Fruit fly (Drosophila melanogaster) whole organism, prepupa: ENCODE measurements around the gene Klp61F.

Experiments
- Blimp-1 ChIP-seq: fragments of 200-800 bp; sonication (Bioruptor generic); optimal IDR thresholded peaks from 3 replicates; lab custom pipeline; 2017; ENCODE audit warnings: missing biosample characterization, missing genetic modification characterization, mild to moderate bottlenecking, moderate library complexity, missing genetic modification reagents
- CG10669 ChIP-seq: fragments of 200-800 bp; sonication (Bioruptor generic); optimal IDR thresholded peaks from 3 replicates; lab custom pipeline; 2018; ENCODE audit warnings: missing biosample characterization, mild to moderate bottlenecking, missing genetic modification characterization, moderate library complexity
- CG11294 ChIP-seq: fragments of 200-800 bp; sonication (Bioruptor generic); IDR thresholded peaks from 2 replicates; pipeline ENCODE4 v1.3.6; 2022; ENCODE audit warnings: missing biosample characterization, missing genetic modification characterization
- CG11762 ChIP-seq: fragments of 200-800 bp; sonication (Bioruptor generic); optimal IDR thresholded peaks from 3 replicates; lab custom pipeline; 2016; ENCODE audit warnings: missing biosample characterization, missing genetic modification characterization; ENCODE audit not compliant: insufficient read depth
- CG1621 ChIP-seq: fragments of 200-800 bp; sonication (Bioruptor generic); optimal IDR thresholded peaks from 3 replicates; lab custom pipeline; 2018; ENCODE audit warnings: missing biosample characterization, mild to moderate bottlenecking, missing genetic modification characterization
- CG16779 ChIP-seq: fragments of 200-800 bp; sonication (Bioruptor generic); optimal IDR thresholded peaks from 3 replicates; lab custom pipeline; 2017; ENCODE audit warnings: missing biosample characterization, mild to moderate bottlenecking, missing genetic modification characterization
- CG3032 ChIP-seq: fragments of 200-800 bp; optimal IDR thresholded peaks from 2 replicates; lab custom pipeline; 2019; ENCODE audit warnings: missing biosample characterization, mild to moderate bottlenecking, missing genetic modification characterization, moderate library complexity
- CG31627 ChIP-seq: fragments of 200-800 bp; sonication (Bioruptor generic); optimal IDR thresholded peaks from 3 replicates; lab custom pipeline; 2016; ENCODE audit warnings: missing biosample characterization, missing genetic modification characterization
- CG32006 ChIP-seq: fragments of 200-800 bp; sonication (Bioruptor generic); optimal IDR thresholded peaks from 3 replicates; lab custom pipeline; 2017; ENCODE audit warnings: missing biosample characterization, mild to moderate bottlenecking, missing genetic modification characterization
- CG34406 ChIP-seq: fragments of 200-800 bp; sonication (Bioruptor generic); optimal IDR thresholded peaks from 3 replicates; lab custom pipeline; 2016; ENCODE audit warnings: missing biosample characterization, missing genetic modification characterization
- CG3919 ChIP-seq: fragments of 200-800 bp; sonication (Bioruptor generic); optimal IDR thresholded peaks from 3 replicates; lab custom pipeline; 2016; ENCODE audit warnings: missing biosample characterization, missing genetic modification characterization
- CG4318 ChIP-seq: fragments of 200-800 bp; sonication (Bioruptor generic); optimal IDR thresholded peaks from 3 replicates; lab custom pipeline; 2017; ENCODE audit warnings: missing biosample characterization, mild to moderate bottlenecking, missing genetic modification characterization
- CG6163 ChIP-seq: fragments of 200-800 bp; sonication (Bioruptor generic); IDR thresholded peaks from 3 replicates; pipeline ENCODE4 v1.3.6; 2022; ENCODE audit warnings: missing biosample characterization, missing genetic modification characterization
- CG6276 ChIP-seq: fragments of 200-800 bp; sonication (Bioruptor generic); optimal IDR thresholded peaks from 2 replicates; lab custom pipeline; 2017; ENCODE audit warnings: missing biosample characterization, mild to moderate bottlenecking, missing genetic modification characterization
- CG6792 ChIP-seq: fragments of 200-800 bp; sonication (Bioruptor generic); optimal IDR thresholded peaks from 3 replicates; lab custom pipeline; 2016; ENCODE audit warnings: missing biosample characterization, missing genetic modification characterization
- CG6808 ChIP-seq: fragments of 200-800 bp; sonication (Bioruptor generic); optimal IDR thresholded peaks from 3 replicates; lab custom pipeline; 2017; ENCODE audit warnings: missing biosample characterization, missing genetic modification characterization, mild to moderate bottlenecking, moderate library complexity, missing genetic modification reagents
- CG6854 ChIP-seq: fragments of 200-800 bp; sonication (Bioruptor generic); optimal IDR thresholded peaks from 2 replicates; lab custom pipeline; 2017; ENCODE audit warnings: missing biosample characterization, mild to moderate bottlenecking, missing genetic modification characterization
- CG7368 ChIP-seq: fragments of 200-800 bp; sonication (Bioruptor generic); optimal IDR thresholded peaks from 3 replicates; lab custom pipeline; 2016; ENCODE audit warnings: missing biosample characterization, missing genetic modification characterization
- CG8119 ChIP-seq: fragments of 200-800 bp; sonication (Bioruptor generic); IDR thresholded peaks from 3 replicates; pipeline ENCODE4 v1.3.6; 2022; ENCODE audit warnings: missing biosample characterization, missing genetic modification characterization
- CG8319 ChIP-seq: fragments of 200-800 bp; sonication (Bioruptor generic); optimal IDR thresholded peaks from 3 replicates; lab custom pipeline; 2016; ENCODE audit warnings: missing biosample characterization, missing genetic modification characterization
- CG8632 ChIP-seq: fragments of 200-800 bp; sonication (Bioruptor generic); optimal IDR thresholded peaks from 3 replicates; lab custom pipeline; 2016; ENCODE audit warnings: missing biosample characterization, missing genetic modification characterization
- CG9139 ChIP-seq: fragments of 200-800 bp; sonication (Bioruptor generic); optimal IDR thresholded peaks from 3 replicates; lab custom pipeline; 2017; ENCODE audit warnings: missing biosample characterization, mild to moderate bottlenecking, missing genetic modification characterization
- Eip78C ChIP-seq: fragments of 200-800 bp; sonication (Bioruptor generic); peaks from one replicate; lab custom pipeline; 2016; ENCODE audit warnings: missing biosample characterization, missing genetic modification characterization
- Eip93F ChIP-seq: fragments of 200-800 bp; sonication (Bioruptor generic); optimal IDR thresholded peaks from 2 replicates; lab custom pipeline; 2016; ENCODE audit warnings: missing biosample characterization, mild to moderate bottlenecking, missing genetic modification characterization
- Ets21C ChIP-seq: fragments of 200-800 bp; sonication (Bioruptor generic); optimal IDR thresholded peaks from 3 replicates; lab custom pipeline; 2016; ENCODE audit warnings: missing biosample characterization, missing genetic modification characterization
- Ets96B ChIP-seq: fragments of 200-800 bp; optimal IDR thresholded peaks from 2 replicates; lab custom pipeline; 2019; ENCODE audit warnings: missing biosample characterization, mild to moderate bottlenecking, missing genetic modification characterization, moderate library complexity
- Gug ChIP-seq: fragments of 200-800 bp; sonication (Bioruptor generic); IDR thresholded peaks from 2 replicates; pipeline ENCODE4 v1.3.6; 2022; ENCODE audit warnings: missing biosample characterization, missing genetic modification characterization
- Hr38 ChIP-seq: sonication (Bioruptor generic); optimal IDR thresholded peaks from 2 replicates; lab custom pipeline; 2016; ENCODE audit warnings: missing biosample characterization, missing genetic modification characterization
- Hr39 ChIP-seq: fragments of 200-800 bp; sonication (Bioruptor generic); optimal IDR thresholded peaks from 2 replicates; lab custom pipeline; 2016; ENCODE audit warnings: missing biosample characterization, missing genetic modification characterization
- Hr4 ChIP-seq: fragments of 200-800 bp; sonication (Bioruptor generic); optimal IDR thresholded peaks from 3 replicates; lab custom pipeline; 2016; ENCODE audit warnings: missing biosample characterization, missing genetic modification characterization
- Met ChIP-seq: fragments of 200-800 bp; sonication (Bioruptor generic); optimal IDR thresholded peaks from 3 replicates; lab custom pipeline; 2016; ENCODE audit warnings: missing biosample characterization, missing genetic modification characterization
- OdsH ChIP-seq: fragments of 200-800 bp; sonication (Bioruptor generic); optimal IDR thresholded peaks from 3 replicates; lab custom pipeline; 2016; ENCODE audit warnings: missing biosample characterization, missing genetic modification characterization
- Smox ChIP-seq: fragments of 200-800 bp; sonication (Bioruptor generic); optimal IDR thresholded peaks from 3 replicates; lab custom pipeline; 2016; ENCODE audit warnings: missing biosample characterization, missing genetic modification characterization
- Sox102F ChIP-seq: fragments of 200-800 bp; sonication (Bioruptor generic); optimal IDR thresholded peaks from 2 replicates; lab custom pipeline; 2016; ENCODE audit warnings: missing biosample characterization, mild to moderate bottlenecking, missing genetic modification characterization
- Sox14 ChIP-seq: fragments of 200-800 bp; sonication (Bioruptor generic); optimal IDR thresholded peaks from 3 replicates; lab custom pipeline; 2016; ENCODE audit warnings: missing biosample characterization, missing genetic modification characterization
- Sox15 ChIP-seq: fragments of 200-800 bp; sonication (Bioruptor generic); optimal IDR thresholded peaks from 3 replicates; lab custom pipeline; 2016; ENCODE audit warnings: missing biosample characterization, missing genetic modification characterization
- achi ChIP-seq: fragments of 200-800 bp; sonication (Bioruptor generic); optimal IDR thresholded peaks from 3 replicates; lab custom pipeline; 2016; ENCODE audit warnings: missing biosample characterization, missing genetic modification characterization
- dac ChIP-seq: fragments of 200-800 bp; sonication (Bioruptor generic); optimal IDR thresholded peaks from 2 replicates; lab custom pipeline; 2017; ENCODE audit warnings: missing biosample characterization, mild to moderate bottlenecking, missing genetic modification characterization
- eg ChIP-seq: fragments of 200-800 bp; sonication (Bioruptor generic); IDR thresholded peaks from 3 replicates; pipeline ENCODE4 v1.3.6; 2022; ENCODE audit warnings: missing biosample characterization, missing genetic modification characterization
- fd59A ChIP-seq: fragments of 200-800 bp; sonication (Bioruptor generic); optimal IDR thresholded peaks from 2 replicates; lab custom pipeline; 2017; ENCODE audit warnings: missing biosample characterization, mild to moderate bottlenecking, missing genetic modification characterization, missing genetic modification reagents
- fd85E ChIP-seq: fragments of 200-800 bp; sonication (Bioruptor generic); optimal IDR thresholded peaks from 3 replicates; lab custom pipeline; 2016; ENCODE audit warnings: missing biosample characterization, missing genetic modification characterization
- fkh ChIP-seq: fragments of 200-800 bp; sonication (Bioruptor generic); optimal IDR thresholded peaks from 3 replicates; lab custom pipeline; 2017; ENCODE audit warnings: missing biosample characterization, mild to moderate bottlenecking, missing genetic modification characterization, moderate library complexity
- lz ChIP-seq: fragments of 200-800 bp; sonication (Bioruptor generic); optimal IDR thresholded peaks from 3 replicates; lab custom pipeline; 2016; ENCODE audit warnings: missing biosample characterization, missing genetic modification characterization
- pdm3 ChIP-seq: fragments of 200-800 bp; sonication (Bioruptor generic); optimal IDR thresholded peaks from 3 replicates; lab custom pipeline; 2016; ENCODE audit warnings: missing biosample characterization, missing genetic modification characterization
- salr ChIP-seq, 2 experiments: fragments of 200-800 bp; sonication (Bioruptor generic); optimal IDR thresholded peaks; 3 replicates each; lab custom pipeline; 2016 to 2018; ENCODE audit warnings: missing biosample characterization in 2 of 2, missing genetic modification characterization in 2 of 2, mild to moderate bottlenecking in 1 of 2
- spab ChIP-seq: fragments of 200-800 bp; sonication (Bioruptor generic); optimal IDR thresholded peaks from 2 replicates; lab custom pipeline; 2017; ENCODE audit warnings: missing biosample characterization, mild to moderate bottlenecking, missing genetic modification characterization, missing genetic modification reagents
- ss ChIP-seq, 2 experiments: fragments of 200-800 bp; sonication (Bioruptor generic); optimal IDR thresholded peaks; 2 replicates in 1 of 2; 3 replicates in 1 of 2; lab custom pipeline; 2017 to 2018; ENCODE audit warnings: mild to moderate bottlenecking in 2 of 2, missing biosample characterization in 2 of 2, missing genetic modification characterization in 2 of 2, moderate library complexity in 1 of 2
- topi ChIP-seq: fragments of 200-800 bp; sonication (Bioruptor generic); optimal IDR thresholded peaks from 3 replicates; lab custom pipeline; 2016; ENCODE audit warnings: missing biosample characterization, missing genetic modification characterization
- vri ChIP-seq: fragments of 200-800 bp; sonication (Bioruptor generic); optimal IDR thresholded peaks from 3 replicates; lab custom pipeline; 2016; ENCODE audit warnings: missing biosample characterization, mild to moderate bottlenecking, missing genetic modification characterization

Gene Klp61F

dm6 chr3L:1265423-1266002 is 19.8 kb upstream of the Klp61F start (continued):
- TF ChIP-seq Hr4 (GFP tag; lab: Kevin White, UChicago): no peak

- TF ChIP-seq Hr39 (GFP tag; lab: Kevin White, UChicago) (peak; percentile 45), dac (GFP tag; lab: Kevin White, UChicago) (no peak), OdsH (GFP tag; lab: Kevin White, UChicago) (peak; percentile 44), CG7368 (no peak), pdm3 (GFP tag; lab: Kevin White, UChicago) (peak; percentile 36), CG34406 (GFP tag; lab: Kevin White, UChicago) (no peak), CG6276 (GFP tag; lab: Kevin White, UChicago) (no peak), salr (GFP tag; optimal IDR thresholded peaks at IDR 0.05; lab: Kevin White, UChicago) (peak in 1 of 2 experiments; percentile 5), CG11762 (GFP tag; lab: Kevin White, UChicago) (no peak), Hr38 (GFP tag; lab: Kevin White, UChicago) (no peak), Sox14 (GFP tag; lab: Kevin White, UChicago) (peak; percentile 26), CG6163 (GFP tag; lab: Robert Waterston, UW) (no peak), vri (GFP tag; lab: Kevin White, UChicago) (peak; percentile 7), fd85E (GFP tag; lab: Kevin White, UChicago) (no peak), Sox15 (GFP tag; lab: Kevin White, UChicago) (peak; percentile 1), CG8319 (GFP tag; lab: Kevin White, UChicago) (no peak), CG9139 (GFP tag; lab: Kevin White, UChicago) (no peak), eg (GFP tag; lab: Robert Waterston, UW) (no peak), CG8632 (GFP tag; lab: Kevin White, UChicago) (no peak), CG11294 (GFP tag; lab: Robert Waterston, UW) (no peak), CG32006 (GFP tag; lab: Kevin White, UChicago) (peak; percentile 32), CG6792 (GFP tag; lab: Kevin White, UChicago) (peak; percentile 17), Eip93F (GFP tag; lab: Kevin White, UChicago) (no peak), CG6854 (no peak), CG10669 (GFP tag; lab: Kevin White, UChicago) (no peak), lz (GFP tag; lab: Kevin White, UChicago) (peak; percentile 52), Smox (GFP tag; lab: Kevin White, UChicago) (peak; percentile 57), Hr4 (GFP tag; lab: Kevin White, UChicago) (no peak), CG4318 (no peak), Ets96B (tag; lab: Kevin White, UChicago) (no peak), fkh (GFP tag; lab: Kevin White, UChicago) (no peak), Met (GFP tag; lab: Kevin White, UChicago) (peak; percentile 53), Blimp-1 (GFP tag; lab: Kevin White, UChicago) (no peak), Ets21C (GFP tag; lab: Kevin White, UChicago) (peak; percentile 15), CG31627 (peak; percentile 40), Gug (no peak), CG3032 (no peak), CG3919 (GFP tag; lab: Kevin White, UChicago) (peak; percentile 37), CG1621 (tag; lab: Kevin White, UChicago) (no peak), achi (GFP tag; lab: Kevin White, UChicago) (peak; percentile 29), Sox102F (GFP tag; lab: Kevin White, UChicago) (peak; percentile 40), CG8119 (GFP tag; lab: Robert Waterston, UW) (no peak), ss (GFP tag; optimal IDR thresholded peaks at IDR 0.05; lab: Kevin White, UChicago) (peak in 1 of 2 experiments; percentile 10), spab (GFP tag; lab: Kevin White, UChicago) (no peak), topi (GFP tag; lab: Kevin White, UChicago) (peak; percentile 72), Eip78C (GFP tag; lab: Kevin White, UChicago) (peak; percentile 89), CG16779 (no peak), CG6808 (no peak), fd59A (GFP tag; lab: Kevin White, UChicago) (no peak)
These were observed 19.3 kb upstream of the Klp61F start for dm6 chr3L:1264998-1265397.
